Fruit fly (Drosophila melanogaster) whole organism, prepupa: ENCODE data around the gene CG32832.

Source experiments
- Blimp-1 ChIP-seq: fragments of 200-800 bp; sonication (Bioruptor generic); optimal IDR thresholded peaks from 3 replicates; lab custom pipeline; 2017; ENCODE audit warnings: missing biosample characterization, missing genetic modification characterization, mild to moderate bottlenecking, moderate library complexity, missing genetic modification reagents
- CG10631 ChIP-seq: fragments of 200-800 bp; sonication (Bioruptor generic); optimal IDR thresholded peaks from 2 replicates; lab custom pipeline; 2016; ENCODE audit warnings: missing biosample characterization, missing genetic modification characterization
- CG10669 ChIP-seq: fragments of 200-800 bp; sonication (Bioruptor generic); optimal IDR thresholded peaks from 3 replicates; lab custom pipeline; 2018; ENCODE audit warnings: missing biosample characterization, mild to moderate bottlenecking, missing genetic modification characterization, moderate library complexity
- CG11294 ChIP-seq: fragments of 200-800 bp; sonication (Bioruptor generic); IDR thresholded peaks from 2 replicates; pipeline ENCODE4 v1.3.6; 2022; ENCODE audit warnings: missing biosample characterization, missing genetic modification characterization
- CG11902 ChIP-seq: fragments of 200-800 bp; sonication (Bioruptor generic); optimal IDR thresholded peaks from 3 replicates; lab custom pipeline; 2016; ENCODE audit warnings: missing biosample characterization, missing genetic modification characterization
- CG15336 ChIP-seq: fragments of 200-800 bp; sonication (Bioruptor generic); IDR thresholded peaks from 2 replicates; pipeline ENCODE4 v1.3.6; 2022; ENCODE audit warnings: missing biosample characterization, missing genetic modification characterization
- CG1621 ChIP-seq: fragments of 200-800 bp; sonication (Bioruptor generic); optimal IDR thresholded peaks from 3 replicates; lab custom pipeline; 2018; ENCODE audit warnings: missing biosample characterization, mild to moderate bottlenecking, missing genetic modification characterization
- CG32006 ChIP-seq: fragments of 200-800 bp; sonication (Bioruptor generic); optimal IDR thresholded peaks from 3 replicates; lab custom pipeline; 2017; ENCODE audit warnings: missing biosample characterization, mild to moderate bottlenecking, missing genetic modification characterization
- CG34406 ChIP-seq: fragments of 200-800 bp; sonication (Bioruptor generic); optimal IDR thresholded peaks from 3 replicates; lab custom pipeline; 2016; ENCODE audit warnings: missing biosample characterization, missing genetic modification characterization
- CG3919 ChIP-seq: fragments of 200-800 bp; sonication (Bioruptor generic); optimal IDR thresholded peaks from 3 replicates; lab custom pipeline; 2016; ENCODE audit warnings: missing biosample characterization, missing genetic modification characterization
- CG4318 ChIP-seq: fragments of 200-800 bp; sonication (Bioruptor generic); optimal IDR thresholded peaks from 3 replicates; lab custom pipeline; 2017; ENCODE audit warnings: missing biosample characterization, mild to moderate bottlenecking, missing genetic modification characterization
- CG6276 ChIP-seq: fragments of 200-800 bp; sonication (Bioruptor generic); optimal IDR thresholded peaks from 2 replicates; lab custom pipeline; 2017; ENCODE audit warnings: missing biosample characterization, mild to moderate bottlenecking, missing genetic modification characterization
- CG6808 ChIP-seq: fragments of 200-800 bp; sonication (Bioruptor generic); optimal IDR thresholded peaks from 3 replicates; lab custom pipeline; 2017; ENCODE audit warnings: missing biosample characterization, missing genetic modification characterization, mild to moderate bottlenecking, moderate library complexity, missing genetic modification reagents
- CG8119 ChIP-seq: fragments of 200-800 bp; sonication (Bioruptor generic); IDR thresholded peaks from 3 replicates; pipeline ENCODE4 v1.3.6; 2022; ENCODE audit warnings: missing biosample characterization, missing genetic modification characterization
- CG8319 ChIP-seq: fragments of 200-800 bp; sonication (Bioruptor generic); optimal IDR thresholded peaks from 3 replicates; lab custom pipeline; 2016; ENCODE audit warnings: missing biosample characterization, missing genetic modification characterization
- Eip75B ChIP-seq: fragments of 200-800 bp; sonication (Bioruptor generic); optimal IDR thresholded peaks from 3 replicates; lab custom pipeline; 2016; ENCODE audit warnings: missing biosample characterization, missing genetic modification characterization
- Eip78C ChIP-seq: fragments of 200-800 bp; sonication (Bioruptor generic); peaks from one replicate; lab custom pipeline; 2016; ENCODE audit warnings: missing biosample characterization, missing genetic modification characterization
- Ets21C ChIP-seq: fragments of 200-800 bp; sonication (Bioruptor generic); optimal IDR thresholded peaks from 3 replicates; lab custom pipeline; 2016; ENCODE audit warnings: missing biosample characterization, missing genetic modification characterization
- Ets96B ChIP-seq: fragments of 200-800 bp; optimal IDR thresholded peaks from 2 replicates; lab custom pipeline; 2019; ENCODE audit warnings: missing biosample characterization, mild to moderate bottlenecking, missing genetic modification characterization, moderate library complexity
- Gug ChIP-seq: fragments of 200-800 bp; sonication (Bioruptor generic); IDR thresholded peaks from 2 replicates; pipeline ENCODE4 v1.3.6; 2022; ENCODE audit warnings: missing biosample characterization, missing genetic modification characterization
- Hr38 ChIP-seq: sonication (Bioruptor generic); optimal IDR thresholded peaks from 2 replicates; lab custom pipeline; 2016; ENCODE audit warnings: missing biosample characterization, missing genetic modification characterization
- Hr39 ChIP-seq: fragments of 200-800 bp; sonication (Bioruptor generic); optimal IDR thresholded peaks from 2 replicates; lab custom pipeline; 2016; ENCODE audit warnings: missing biosample characterization, missing genetic modification characterization
- Hr4 ChIP-seq: fragments of 200-800 bp; sonication (Bioruptor generic); optimal IDR thresholded peaks from 3 replicates; lab custom pipeline; 2016; ENCODE audit warnings: missing biosample characterization, missing genetic modification characterization
- Lpt ChIP-seq: fragments of 200-800 bp; sonication (Bioruptor generic); optimal IDR thresholded peaks from 3 replicates; lab custom pipeline; 2016; ENCODE audit warnings: missing biosample characterization, missing genetic modification characterization
- Met ChIP-seq: fragments of 200-800 bp; sonication (Bioruptor generic); optimal IDR thresholded peaks from 3 replicates; lab custom pipeline; 2016; ENCODE audit warnings: missing biosample characterization, missing genetic modification characterization
- OdsH ChIP-seq: fragments of 200-800 bp; sonication (Bioruptor generic); optimal IDR thresholded peaks from 3 replicates; lab custom pipeline; 2016; ENCODE audit warnings: missing biosample characterization, missing genetic modification characterization
- achi ChIP-seq: fragments of 200-800 bp; sonication (Bioruptor generic); optimal IDR thresholded peaks from 3 replicates; lab custom pipeline; 2016; ENCODE audit warnings: missing biosample characterization, missing genetic modification characterization
- acj6 ChIP-seq: fragments of 200-800 bp; sonication (Bioruptor generic); optimal IDR thresholded peaks from 3 replicates; lab custom pipeline; 2016; ENCODE audit warnings: missing biosample characterization, missing genetic modification characterization
- cyc ChIP-seq: fragments of 200-800 bp; sonication (Bioruptor generic); optimal IDR thresholded peaks from 3 replicates; lab custom pipeline; 2016; ENCODE audit warnings: missing biosample characterization, missing genetic modification characterization
- eg ChIP-seq: fragments of 200-800 bp; sonication (Bioruptor generic); IDR thresholded peaks from 3 replicates; pipeline ENCODE4 v1.3.6; 2022; ENCODE audit warnings: missing biosample characterization, missing genetic modification characterization
- fd85E ChIP-seq: fragments of 200-800 bp; sonication (Bioruptor generic); optimal IDR thresholded peaks from 3 replicates; lab custom pipeline; 2016; ENCODE audit warnings: missing biosample characterization, missing genetic modification characterization
- net ChIP-seq: fragments of 200-800 bp; sonication (Bioruptor generic); optimal IDR thresholded peaks from 3 replicates; lab custom pipeline; 2016; ENCODE audit warnings: missing biosample characterization, missing genetic modification characterization
- pdm3 ChIP-seq: fragments of 200-800 bp; sonication (Bioruptor generic); optimal IDR thresholded peaks from 3 replicates; lab custom pipeline; 2016; ENCODE audit warnings: missing biosample characterization, missing genetic modification characterization
- salr ChIP-seq, 2 experiments: fragments of 200-800 bp; sonication (Bioruptor generic); optimal IDR thresholded peaks; 3 replicates each; lab custom pipeline; 2016 to 2018; ENCODE audit warnings: missing biosample characterization in 2 of 2, missing genetic modification characterization in 2 of 2, mild to moderate bottlenecking in 1 of 2
- spab ChIP-seq: fragments of 200-800 bp; sonication (Bioruptor generic); optimal IDR thresholded peaks from 2 replicates; lab custom pipeline; 2017; ENCODE audit warnings: missing biosample characterization, mild to moderate bottlenecking, missing genetic modification characterization, missing genetic modification reagents
- svp ChIP-seq: fragments of 200-800 bp; sonication (Bioruptor generic); peaks from one replicate; lab custom pipeline; 2016; ENCODE audit warnings: missing biosample characterization, missing genetic modification characterization
- topi ChIP-seq: fragments of 200-800 bp; sonication (Bioruptor generic); optimal IDR thresholded peaks from 3 replicates; lab custom pipeline; 2016; ENCODE audit warnings: missing biosample characterization, missing genetic modification characterization
- vri ChIP-seq: fragments of 200-800 bp; sonication (Bioruptor generic); optimal IDR thresholded peaks from 3 replicates; lab custom pipeline; 2016; ENCODE audit warnings: missing biosample characterization, mild to moderate bottlenecking, missing genetic modification characterization

Gene CG32832

DNA sequence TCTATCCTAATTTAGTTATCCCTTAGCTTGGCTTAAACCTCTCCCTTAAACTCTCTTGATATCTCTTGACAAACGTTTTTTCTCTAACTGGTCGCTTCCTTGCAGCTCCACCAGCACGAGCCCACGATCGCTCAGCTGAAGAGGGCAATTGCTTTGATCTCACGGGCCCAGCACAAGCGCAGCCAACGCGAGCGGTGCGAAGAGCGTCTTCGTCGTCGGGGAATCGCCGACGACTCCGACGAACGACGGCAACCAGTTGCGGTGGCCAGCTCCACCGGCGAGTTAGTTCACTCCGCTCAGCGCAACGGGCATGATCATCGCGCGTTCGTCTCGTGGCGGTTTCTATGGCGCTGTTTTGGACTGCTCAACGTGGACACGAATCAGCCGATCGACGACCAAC is 1.8 kb upstream of the CG32832 start (continued):
- TF ChIP-seq CG8119 (peak; percentile 62; the same call in 2 of the 3 replicates), CG3919 (GFP tag; lab: Kevin White, UChicago) (peak; percentile 62), CG34406 (no peak), CG1621 (tag; lab: Kevin White, UChicago) (peak; percentile 30), pdm3 (GFP tag; lab: Kevin White, UChicago) (no peak)
- TF ChIP-seq, all 60 proteins: peak for 14

dm6 chr2L:16877678-16878077 is 1.4 kb downstream of the CG32832 start:
- TF ChIP-seq CG15336 (no peak), Eip75B (no peak), Hr38 (GFP tag; lab: Kevin White, UChicago) (no peak), Met (GFP tag; lab: Kevin White, UChicago) (no peak)

- TF ChIP-seq CG6808 (no peak), Met (GFP tag; lab: Kevin White, UChicago) (no peak), vri (GFP tag; lab: Kevin White, UChicago) (peak; percentile 5), CG32006 (GFP tag; lab: Kevin White, UChicago) (no peak), fd85E (GFP tag; lab: Kevin White, UChicago) (no peak), salr (GFP tag; optimal IDR thresholded peaks at IDR 0.05; lab: Kevin White, UChicago) (peak in 1 of 2 experiments; percentile 6), Ets96B (tag; lab: Kevin White, UChicago) (no peak), spab (GFP tag; lab: Kevin White, UChicago) (no peak), achi (GFP tag; lab: Kevin White, UChicago) (no peak)
Observed at dm6 chr2L:16876555-16876954, 2.5 kb downstream of the CG32832 start.

dm6 chr2L:16874924-16875323 is 4.2 kb downstream of the CG32832 start:
- TF ChIP-seq CG8319 (no peak), CG10631 (GFP tag; lab: Kevin White, UChicago) (no peak), Hr39 (no peak), CG6276 (peak; percentile 42), Ets21C (GFP tag; lab: Kevin White, UChicago) (no peak), svp (GFP tag; lab: Kevin White, UChicago) (no peak), Hr4 (GFP tag; lab: Kevin White, UChicago) (no peak), CG3919 (GFP tag; lab: Kevin White, UChicago) (no peak), spab (GFP tag; lab: Kevin White, UChicago) (no peak), Blimp-1 (GFP tag; lab: Kevin White, UChicago) (no peak), eg (GFP tag; lab: Robert Waterston, UW) (peak; percentile 49; the same call in 1 of the 3 replicates), Met (GFP tag; lab: Kevin White, UChicago) (no peak), CG6808 (no peak), cyc (no peak), Lpt (GFP tag; lab: Kevin White, UChicago) (peak; percentile 14), CG11294 (GFP tag; lab: Robert Waterston, UW) (no peak)

- no peak for TF ChIP-seq Ets21C (GFP tag; lab: Kevin White, UChicago)
- TF ChIP-seq CG10631 (GFP tag; lab: Kevin White, UChicago) = peak; percentile 51
- peak; percentile 58 for TF ChIP-seq CG32006 (GFP tag; lab: Kevin White, UChicago)
- no peak for TF ChIP-seq CG11902 (GFP tag; lab: Kevin White, UChicago)
- TF ChIP-seq Ets96B (tag; lab: Kevin White, UChicago) = no peak
- TF ChIP-seq net = peak; percentile 42
- TF ChIP-seq acj6 = peak; percentile 2
- no peak for TF ChIP-seq CG10669
- TF ChIP-seq CG8119 = peak; percentile 74
- TF ChIP-seq CG6276 = peak; percentile 28
- peak; percentile 19 for TF ChIP-seq Eip75B
- peak; percentile 70 for TF ChIP-seq CG15336
- peak; percentile 45 for TF ChIP-seq achi (GFP tag; lab: Kevin White, UChicago)
- TF ChIP-seq Eip78C (GFP tag; lab: Kevin White, UChicago) = peak; percentile 85
- TF ChIP-seq Hr4 (GFP tag; lab: Kevin White, UChicago) = peak; percentile 46
- peak; percentile 16 for TF ChIP-seq CG34406
- TF ChIP-seq salr (GFP tag; optimal IDR thresholded peaks at IDR 0.05; lab: Kevin White, UChicago) = peak in 1 of 2 experiments; percentile 64
- TF ChIP-seq CG8319 = no peak
- TF ChIP-seq Lpt (GFP tag; lab: Kevin White, UChicago) = peak; percentile 10
- peak; percentile 35 for TF ChIP-seq CG4318 (GFP tag; lab: Kevin White, UChicago)
- TF ChIP-seq Gug = peak; percentile 54
- no peak for TF ChIP-seq topi (GFP tag; lab: Kevin White, UChicago)
- TF ChIP-seq eg (GFP tag; lab: Robert Waterston, UW) = peak; percentile 43
- TF ChIP-seq OdsH (GFP tag; lab: Kevin White, UChicago) = peak; percentile 34
Observed at dm6 chr2L:16868897-16869324, 10.2 kb downstream of the CG32832 start.
